Worm (Caenorhabditis elegans): ENCODE measurements around the gene anat-1.

Gene anat-1

DNA sequence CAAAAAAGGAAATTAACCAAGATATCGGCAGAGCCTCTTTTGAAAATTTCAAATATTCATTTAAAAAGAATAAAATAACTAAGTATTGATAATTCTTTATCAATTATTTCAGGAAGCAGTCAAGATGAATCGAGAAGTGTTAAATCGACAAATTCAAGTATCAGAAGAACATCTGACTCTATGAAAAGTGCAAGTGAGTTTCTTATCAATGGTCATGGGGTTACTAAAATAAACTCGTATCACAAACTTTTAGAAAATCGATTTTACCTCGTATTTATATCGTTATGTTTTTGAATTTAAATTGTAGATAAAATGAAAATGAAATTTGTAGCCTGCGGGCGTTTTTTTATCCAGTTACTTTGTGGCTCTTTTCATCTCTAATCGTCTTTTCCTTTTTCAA is 923 bp downstream of the anat-1 start:
- no peak for TF ChIP-seq madf-10 (tag; optimal IDR thresholded peaks at IDR 0.05)
- peak; percentile 3 for TF ChIP-seq nhr-80 (tag; optimal IDR thresholded peaks at IDR 0.05)

DNA sequence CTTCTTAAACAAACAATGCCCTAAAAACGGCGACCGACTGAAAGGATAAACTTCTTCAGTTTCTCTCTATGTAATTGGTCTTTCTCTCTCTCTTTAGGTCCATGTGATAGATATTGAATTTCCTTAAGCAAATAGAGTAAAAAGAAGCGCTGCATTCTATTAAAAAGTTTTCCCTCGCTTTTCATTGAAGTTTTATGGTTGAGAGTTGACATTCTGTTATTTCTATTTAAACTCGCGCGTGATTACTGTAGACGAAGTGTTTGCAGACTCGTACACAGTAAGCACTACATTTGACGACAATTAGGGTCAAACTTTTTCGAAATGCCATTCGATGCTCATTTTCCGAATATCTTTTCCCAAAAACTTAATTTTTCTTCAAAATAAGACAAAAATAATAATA is 6.5 kb downstream of the anat-1 start:
- TF ChIP-seq tlf-1 (GFP tag; optimal IDR thresholded peaks at IDR 0.05) (no peak), C06A6.2 (GFP tag; conservative IDR thresholded peaks at IDR 0.05) (no peak), attf-6 (GFP tag; IDR thresholded peaks at IDR 0.05) (no peak), tbx-9 (tag; optimal IDR thresholded peaks at IDR 0.05; ENCODE audit: borderline replicate concordance) (no peak), ztf-25 (GFP tag; IDR thresholded peaks at IDR 0.05) (no peak), F22D6.2 (tag; optimal IDR thresholded peaks at IDR 0.05) (no peak), Y53G8AR.9 (GFP tag; conservative IDR thresholded peaks at IDR 0.05) (no peak), efl-1 (GFP tag; optimal IDR thresholded peaks at IDR 0.05) (peak; percentile 61), ztf-6 (GFP tag; IDR thresholded peaks at IDR 0.05) (no peak), snpc-4 (GFP tag; optimal IDR thresholded peaks at IDR 0.05) (no peak), snpc-4 (tag; optimal IDR thresholded peaks at IDR 0.05) (peak in 2 of 4 experiments; percentile 65 to 71), B0035.1 (tag; optimal IDR thresholded peaks at IDR 0.05) (no peak), sptf-2 (GFP tag; optimal IDR thresholded peaks at IDR 0.05) (no peak), C17E4.6 (GFP tag; IDR thresholded peaks at IDR 0.05) (no peak), zim-3 (tag; optimal IDR thresholded peaks at IDR 0.05) (no peak), egrh-3 (GFP tag; IDR thresholded peaks at IDR 0.05) (no peak), Y95B8A.8 (GFP tag; IDR thresholded peaks at IDR 0.05) (no peak), dpl-1 (GFP tag; optimal IDR thresholded peaks at IDR 0.05) (peak; percentile 34), attf-3 (GFP tag; conservative IDR thresholded peaks at IDR 0.05) (no peak), nfya-2 (GFP tag; IDR thresholded peaks at IDR 0.05) (no peak), pbrm-1 (GFP tag; IDR thresholded peaks at IDR 0.05) (no peak), cebp-2 (GFP tag; IDR thresholded peaks at IDR 0.05) (no peak), madf-6 (GFP tag; IDR thresholded peaks at IDR 0.05) (no peak), T26A5.8 (tag; optimal IDR thresholded peaks at IDR 0.05) (no peak), gei-17 (GFP tag; optimal IDR thresholded peaks at IDR 0.05) (no peak), ceh-100 (GFP tag; IDR thresholded peaks at IDR 0.05) (no peak), somi-1 (GFP tag; optimal IDR thresholded peaks at IDR 0.05) (no peak), nhr-179 (tag; optimal IDR thresholded peaks at IDR 0.05) (no peak), D2030.7 (GFP tag; IDR thresholded peaks at IDR 0.05) (0 out of 2 replicates have a peak, but pooled peaks have one; percentile 19), F57C9.4 (tag; optimal IDR thresholded peaks at IDR 0.05) (no peak), hrde-1 (tag; optimal IDR thresholded peaks at IDR 0.05; ENCODE audit: borderline replicate concordance) (no peak), bed-1 (GFP tag; IDR thresholded peaks at IDR 0.05) (no peak), F23B12.7 (tag; optimal IDR thresholded peaks at IDR 0.05; ENCODE audit: insufficient read depth) (no peak), chd-7 (tag; optimal IDR thresholded peaks at IDR 0.05) (no peak), F10E7.11 (tag; optimal IDR thresholded peaks at IDR 0.05) (no peak), lin-35 (GFP tag; optimal IDR thresholded peaks at IDR 0.05) (no peak), Y79H2A.3 (GFP tag; conservative IDR thresholded peaks at IDR 0.05) (no peak), B0019.2 (GFP tag; conservative IDR thresholded peaks at IDR 0.05) (no peak), ceh-79 (tag; optimal IDR thresholded peaks at IDR 0.05) (no peak), ets-4 (GFP tag; optimal IDR thresholded peaks at IDR 0.05) (no peak), ztf-22 (GFP tag; optimal IDR thresholded peaks at IDR 0.05) (no peak), F33H1.4 (GFP tag; IDR thresholded peaks at IDR 0.05) (no peak), rcor-1 (GFP tag; IDR thresholded peaks at IDR 0.05) (no peak), Y67H2A.10 (GFP tag; conservative IDR thresholded peaks at IDR 0.05) (no peak), madf-3 (GFP tag; IDR thresholded peaks at IDR 0.05) (no peak), hmg-1.2 (GFP tag; IDR thresholded peaks at IDR 0.05) (peak; percentile 15; the same call in 1 of the 2 replicates)

Data from whole organism, young adult.